Fruit fly (Drosophila melanogaster) whole organism, embryonic: ENCODE results near the gene CG10993.

Source experiments
- Antp ChIP-seq: fragments of 200-800 bp; sonication (Bioruptor generic); optimal IDR thresholded peaks from 3 replicates; lab custom pipeline; 2016; ENCODE audit warnings: missing biosample characterization, missing genetic modification characterization
- Atf6 ChIP-seq: fragments of 200-800 bp; sonication (Bioruptor generic); IDR thresholded peaks from 2 replicates; pipeline ENCODE4 v1.3.6; 2022; ENCODE audit warnings: missing biosample characterization, missing genetic modification characterization
- B-H1 ChIP-seq: fragments of 200-800 bp; sonication (Bioruptor generic); IDR thresholded peaks from 3 replicates; pipeline ENCODE4 v1.3.6; 2022; ENCODE audit warnings: missing biosample characterization, missing genetic modification characterization
- BtbVII ChIP-seq: fragments of 200-800 bp; sonication (Bioruptor generic); optimal IDR thresholded peaks from 3 replicates; lab custom pipeline; 2017; ENCODE audit warnings: missing biosample characterization, mild to moderate bottlenecking, missing genetic modification characterization
- Bteb2 ChIP-seq: fragments of 200-800 bp; sonication (Bioruptor generic); optimal IDR thresholded peaks from 2 replicates; lab custom pipeline; 2016; ENCODE audit warnings: missing biosample characterization, missing genetic modification characterization
- CG11085 ChIP-seq: fragments of 200-800 bp; sonication (Bioruptor generic); IDR thresholded peaks from 2 replicates; pipeline ENCODE4 v1.3.6; 2022; ENCODE audit warnings: missing biosample characterization, missing genetic modification characterization
- CG11456 ChIP-seq: fragments of 200-800 bp; sonication (Bioruptor generic); IDR thresholded peaks from 3 replicates; pipeline ENCODE4 v1.3.6; 2022; ENCODE audit warnings: missing biosample characterization, missing genetic modification characterization
- CG12219 ChIP-seq: fragments of 200-800 bp; sonication (Bioruptor generic); optimal IDR thresholded peaks from 3 replicates; lab custom pipeline; 2018; ENCODE audit warnings: missing biosample characterization, mild to moderate bottlenecking, missing genetic modification characterization
- CG12299 ChIP-seq: fragments of 200-800 bp; sonication (Bioruptor generic); optimal IDR thresholded peaks from 2 replicates; lab custom pipeline; 2018; ENCODE audit warnings: missing biosample characterization, mild to moderate bottlenecking, missing genetic modification characterization
- CG1233 ChIP-seq: fragments of 200-800 bp; sonication (Bioruptor generic); optimal IDR thresholded peaks from 4 replicates; lab custom pipeline; 2018; ENCODE audit warnings: missing biosample characterization, mild to moderate bottlenecking, missing genetic modification characterization
- CG13287 ChIP-seq: fragments of 200-800 bp; sonication (Bioruptor generic); IDR thresholded peaks from 2 replicates; pipeline ENCODE4 v1.3.6; 2022; ENCODE audit warnings: missing biosample characterization, missing genetic modification characterization; ENCODE audit not compliant: partially characterized antibody
- CG14441 ChIP-seq: fragments of 200-800 bp; sonication (Bioruptor generic); IDR thresholded peaks from 2 replicates; pipeline ENCODE4 v1.3.6; 2022; ENCODE audit warnings: missing biosample characterization, missing genetic modification characterization
- CG14667 ChIP-seq: fragments of 200-800 bp; sonication (Bioruptor generic); IDR thresholded peaks from 2 replicates; pipeline ENCODE4 v1.3.6; 2022; ENCODE audit warnings: missing biosample characterization, missing genetic modification characterization
- CG18262 ChIP-seq: fragments of 200-800 bp; optimal IDR thresholded peaks from 3 replicates; lab custom pipeline; 2019; ENCODE audit warnings: missing biosample characterization, mild to moderate bottlenecking, missing genetic modification characterization, moderate library complexity
- CG2875 ChIP-seq: fragments of 200-800 bp; sonication (Bioruptor generic); optimal IDR thresholded peaks from 2 replicates; lab custom pipeline; 2017; ENCODE audit warnings: missing biosample characterization, mild to moderate bottlenecking, missing genetic modification characterization, missing genetic modification reagents
- CG33557 ChIP-seq: fragments of 200-800 bp; sonication (Bioruptor generic); optimal IDR thresholded peaks from 2 replicates; lab custom pipeline; 2019; ENCODE audit warnings: missing biosample characterization, mild to moderate bottlenecking, missing genetic modification characterization, moderate library complexity
- CG3726 ChIP-seq: fragments of 200-800 bp; sonication (Bioruptor generic); IDR thresholded peaks from 3 replicates; pipeline ENCODE4, ENCODE4 v1.3.6; 2022; ENCODE audit warnings: missing biosample characterization, missing genetic modification characterization
- CG4404 ChIP-seq: fragments of 200-800 bp; sonication (Bioruptor generic); IDR thresholded peaks from 2 replicates; pipeline ENCODE4 v1.3.6; 2022; ENCODE audit warnings: missing biosample characterization, missing genetic modification characterization
- CG5245 ChIP-seq: fragments of 200-800 bp; sonication (Bioruptor generic); optimal IDR thresholded peaks from 3 replicates; lab custom pipeline; 2016; ENCODE audit warnings: missing biosample characterization, missing genetic modification characterization
- CG7745 ChIP-seq: fragments of 200-800 bp; sonication (Bioruptor generic); optimal IDR thresholded peaks from 2 replicates; lab custom pipeline; 2018; ENCODE audit warnings: missing biosample characterization, mild to moderate bottlenecking, missing genetic modification characterization, moderate library complexity
- CG8765 ChIP-seq: fragments of 200-800 bp; sonication (Bioruptor generic); IDR thresholded peaks from 2 replicates; pipeline ENCODE4 v1.3.6; 2022; ENCODE audit warnings: missing biosample characterization, missing genetic modification characterization
- Dip2 ChIP-seq: fragments of 200-800 bp; sonication (Bioruptor generic); IDR thresholded peaks from 2 replicates; pipeline ENCODE4 v1.3.6; 2022; ENCODE audit warnings: missing biosample characterization, missing genetic modification characterization
- Dp ChIP-seq: fragments of 200-800 bp; sonication (Bioruptor generic); optimal IDR thresholded peaks from 2 replicates; lab custom pipeline; 2018; ENCODE audit warnings: missing biosample characterization, mild to moderate bottlenecking, missing genetic modification characterization, moderate library complexity
- E2f2 ChIP-seq: fragments of 200-800 bp; sonication (Bioruptor generic); IDR thresholded peaks from 2 replicates; pipeline ENCODE4 v1.3.6; 2022; ENCODE audit warnings: missing biosample characterization, missing genetic modification characterization
- HHEX ChIP-seq: fragments of 200-800 bp; sonication (Bioruptor generic); optimal IDR thresholded peaks from 3 replicates; lab custom pipeline; 2017; ENCODE audit warnings: missing biosample characterization, mild to moderate bottlenecking, missing genetic modification characterization, missing genetic modification reagents
- Hsf ChIP-seq: fragments of 200-800 bp; sonication (Bioruptor generic); optimal IDR thresholded peaks from 3 replicates; lab custom pipeline; 2016; ENCODE audit warnings: missing biosample characterization, missing genetic modification characterization
- Med ChIP-seq: fragments of 200-800 bp; sonication (Bioruptor generic); peaks from one replicate; lab custom pipeline; 2016; ENCODE audit warnings: missing biosample characterization, missing genetic modification characterization, mild to moderate bottlenecking, inconsistent platforms, moderate library complexity
- Nf-YB ChIP-seq: fragments of 200-800 bp; sonication (Bioruptor generic); optimal IDR thresholded peaks from 3 replicates; lab custom pipeline; 2019; ENCODE audit warnings: missing biosample characterization, mild to moderate bottlenecking, missing genetic modification characterization, moderate library complexity
- Trl ChIP-seq, 3 experiments: fragments of >200 bp in 2 of 3; fragments of 200-800 bp in 1 of 3; sonication (Bioruptor generic) in 1 of 3; optimal IDR thresholded peaks; 2 replicates in 1 of 3; 3 replicates in 2 of 3; lab custom pipeline; 2016 to 2017; ENCODE audit warnings: missing biosample characterization in 1 of 3, missing genetic modification characterization in 1 of 3
- bsh ChIP-seq, 2 experiments: fragments of 200-800 bp; sonication (Bioruptor generic); optimal IDR thresholded peaks; 2 replicates each; lab custom pipeline; 2017 to 2018; ENCODE audit warnings: mild to moderate bottlenecking in 2 of 2, missing biosample characterization in 2 of 2, missing genetic modification characterization in 2 of 2, moderate library complexity in 1 of 2
- ewg ChIP-seq: fragments of 200-800 bp; sonication (Bioruptor generic); optimal IDR thresholded peaks from 3 replicates; lab custom pipeline; 2017; ENCODE audit warnings: mild to moderate bottlenecking, missing biosample characterization, missing genetic modification reagents, missing genetic modification characterization
- fd102C ChIP-seq: fragments of 200-800 bp; sonication (Bioruptor generic); optimal IDR thresholded peaks from 2 replicates; lab custom pipeline; 2018; ENCODE audit warnings: missing biosample characterization, mild to moderate bottlenecking, missing genetic modification characterization, moderate library complexity
- gce ChIP-seq: fragments of 200-800 bp; sonication (Bioruptor generic); IDR thresholded peaks from 3 replicates; pipeline ENCODE4 v1.3.6; 2022; ENCODE audit warnings: missing biosample characterization, missing genetic modification characterization
- gcm2 ChIP-seq: fragments of 200-800 bp; sonication (Bioruptor generic); optimal IDR thresholded peaks from 2 replicates; lab custom pipeline; 2016; ENCODE audit warnings: missing biosample characterization, missing genetic modification characterization
- grn ChIP-seq: fragments of 200-800 bp; sonication (Bioruptor generic); optimal IDR thresholded peaks from 3 replicates; lab custom pipeline; 2017; ENCODE audit warnings: missing biosample characterization, missing genetic modification characterization
- hbn ChIP-seq: fragments of 200-800 bp; sonication (Bioruptor generic); IDR thresholded peaks from 2 replicates; pipeline ENCODE4 v1.3.6; 2022; ENCODE audit warnings: missing biosample characterization, missing genetic modification characterization; ENCODE audit not compliant: partially characterized antibody
- her ChIP-seq: fragments of 200-800 bp; sonication (Bioruptor generic); optimal IDR thresholded peaks from 2 replicates; lab custom pipeline; 2016; ENCODE audit warnings: missing biosample characterization, missing genetic modification characterization
- kah ChIP-seq: fragments of 200-800 bp; sonication (Bioruptor generic); optimal IDR thresholded peaks from 2 replicates; lab custom pipeline; 2018; ENCODE audit warnings: missing biosample characterization, mild to moderate bottlenecking, missing genetic modification characterization
- kay ChIP-seq: fragments of 200-800 bp; sonication (Bioruptor generic); optimal IDR thresholded peaks from 2 replicates; lab custom pipeline; 2016; ENCODE audit warnings: missing biosample characterization, missing genetic modification characterization
- knrl ChIP-seq: fragments of 200-800 bp; sonication (Bioruptor generic); IDR thresholded peaks from 3 replicates; pipeline ENCODE4 v1.3.6; 2022; ENCODE audit warnings: missing biosample characterization, missing genetic modification characterization; ENCODE audit not compliant: partially characterized antibody
- lola ChIP-seq, 3 experiments: fragments of >200 bp in 2 of 3; fragments of 200-800 bp in 1 of 3; sonication (Bioruptor generic) in 1 of 3; optimal IDR thresholded peaks; 2 replicates each; lab custom pipeline; 2017 to 2019; ENCODE audit warnings: missing biosample characterization in 3 of 3, missing genetic modification characterization in 3 of 3, mild to moderate bottlenecking in 1 of 3, moderate library complexity in 1 of 3
- nerfin-1 ChIP-seq: fragments of 200-800 bp; sonication (Bioruptor generic); optimal IDR thresholded peaks from 3 replicates; lab custom pipeline; 2019; ENCODE audit warnings: missing biosample characterization, mild to moderate bottlenecking, missing genetic modification characterization, moderate library complexity
- nerfin-2 ChIP-seq: fragments of 200-800 bp; sonication (Bioruptor generic); IDR thresholded peaks from 2 replicates; pipeline ENCODE4 v1.3.6; 2022; ENCODE audit warnings: missing biosample characterization, missing genetic modification characterization; ENCODE audit not compliant: partially characterized antibody
- psq ChIP-seq: fragments of 200-800 bp; sonication (Bioruptor generic); optimal IDR thresholded peaks from 2 replicates; lab custom pipeline; 2017; ENCODE audit warnings: missing biosample characterization, missing genetic modification characterization
- pum ChIP-seq: fragments of 200-800 bp; sonication (Bioruptor generic); optimal IDR thresholded peaks from 2 replicates; lab custom pipeline; 2016; ENCODE audit warnings: missing biosample characterization, missing genetic modification characterization
- tin ChIP-seq: fragments of 200-800 bp; sonication (Bioruptor generic); optimal IDR thresholded peaks from 3 replicates; lab custom pipeline; 2016; ENCODE audit warnings: missing biosample characterization, missing genetic modification characterization
- zen ChIP-seq: fragments of 200-800 bp; sonication (Bioruptor generic); optimal IDR thresholded peaks from 3 replicates; lab custom pipeline; 2018; ENCODE audit warnings: missing biosample characterization, mild to moderate bottlenecking, missing genetic modification characterization, moderate library complexity

The CG10993 gene

DNA sequence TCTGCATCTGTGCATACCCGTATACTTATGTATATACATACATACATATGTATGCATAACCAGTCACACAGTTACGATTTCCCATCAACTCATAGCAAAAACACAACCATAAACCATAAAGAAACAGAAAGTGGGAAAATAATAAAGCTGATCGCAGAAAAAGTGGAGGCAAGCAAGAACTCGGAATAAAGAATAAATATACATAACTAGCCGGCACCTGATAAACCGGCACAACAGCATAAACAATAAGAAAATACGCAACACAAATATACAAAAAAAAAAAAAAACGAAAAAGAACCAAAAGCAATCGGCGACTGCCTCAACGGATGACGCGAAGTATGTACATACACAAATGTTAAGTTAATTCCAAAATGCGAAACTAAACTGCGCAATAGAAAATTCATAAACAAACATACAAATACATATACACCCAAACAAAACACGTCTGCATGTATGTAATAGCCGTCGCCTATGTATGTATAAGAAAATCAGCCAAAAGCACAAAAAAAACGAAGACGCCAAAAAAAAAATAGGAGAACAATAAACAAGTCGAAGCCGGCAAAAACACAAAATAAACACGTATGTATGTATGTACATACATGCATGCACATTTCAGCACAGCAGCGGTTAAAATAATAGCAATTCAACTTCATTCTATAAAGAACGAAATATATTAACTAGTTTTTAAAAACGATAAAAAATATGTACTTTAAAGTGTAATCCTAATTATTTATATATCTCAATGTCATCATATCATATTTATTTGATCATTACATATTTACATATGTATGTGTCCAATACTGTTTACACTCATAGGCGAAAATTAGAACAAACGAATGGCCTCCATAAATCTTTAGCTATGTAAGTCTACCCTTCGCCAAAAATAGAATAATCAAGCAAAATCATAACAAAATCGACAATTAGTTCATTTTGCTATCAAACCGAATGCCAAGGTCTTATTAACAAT, 41.7 kb downstream of the CG10993 start (continued):
- TF ChIP-seq her (no peak), gce (GFP tag; lab: Robert Waterston, UW) (peak; percentile 48; the same call in 1 of the 3 replicates), zen (tag; lab: Kevin White, UChicago) (peak; percentile 22), CG11085 (GFP tag; lab: Robert Waterston, UW) (peak; percentile 39; the same call in 1 of the 2 replicates), CG3726 (GFP tag; lab: Robert Waterston, UW) (peak; percentile 54; the same call in 1 of the 3 replicates), nerfin-2 (GFP tag; lab: Robert Waterston, UW) (no peak), CG14441 (peak; percentile 61), Hsf (GFP tag; lab: Kevin White, UChicago) (peak; percentile 50), lola (GFP tag; optimal IDR thresholded peaks at IDR 0.05; lab: Kevin White, UChicago) (peak in 1 of 3 experiments; percentile 25), E2f2 (GFP tag; lab: Robert Waterston, UW) (peak; percentile 55), Dip2 (GFP tag; lab: Robert Waterston, UW) (no peak), knrl (GFP tag; lab: Robert Waterston, UW) (no peak), Bteb2 (GFP tag; lab: Kevin White, UChicago) (peak; percentile 16), grn (GFP tag; lab: Kevin White, UChicago) (no peak), CG2875 (GFP tag; lab: Kevin White, UChicago) (no peak), Trl (optimal IDR thresholded peaks at IDR 0.05; lab: Kevin White, UChicago) (no peak), Trl (GFP tag; optimal IDR thresholded peaks at IDR 0.05; lab: Kevin White, UChicago) (no peak), CG14667 (peak; percentile 49), CG12299 (tag; lab: Kevin White, UChicago) (no peak), CG18262 (peak; percentile 74), hbn (GFP tag; lab: Robert Waterston, UW) (no peak), kay (peak; percentile 19), Atf6 (GFP tag; lab: Robert Waterston, UW) (peak; percentile 89), fd102C (GFP tag; lab: Kevin White, UChicago) (no peak), CG12219 (GFP tag; lab: Kevin White, UChicago) (peak; percentile 64), psq (GFP tag; lab: Kevin White, UChicago) (peak; percentile 62), Dp (GFP tag; lab: Kevin White, UChicago) (no peak), Med (GFP tag; lab: Kevin White, UChicago) (peak; percentile 43), CG11456 (0 out of 3 replicates have a peak, but pooled peaks have one; percentile 59), pum (GFP tag; lab: Kevin White, UChicago) (no peak), BtbVII (peak; percentile 30), CG13287 (no peak), tin (GFP tag; lab: Kevin White, UChicago) (peak; percentile 8), CG1233 (peak; percentile 29), bsh (GFP tag; optimal IDR thresholded peaks at IDR 0.05; lab: Kevin White, UChicago) (peak in 1 of 2 experiments; percentile 63), CG5245 (GFP tag; lab: Kevin White, UChicago) (no peak), kah (GFP tag; lab: Kevin White, UChicago) (no peak), ewg (GFP tag; lab: Kevin White, UChicago) (no peak), Antp (GFP tag; lab: Kevin White, UChicago) (no peak), HHEX (GFP tag; lab: Kevin White, UChicago) (peak; percentile 54), CG33557 (GFP tag; lab: Kevin White, UChicago) (no peak), gcm2 (peak; percentile 1), CG4404 (GFP tag; lab: Robert Waterston, UW) (peak; percentile 65), CG8765 (GFP tag; lab: Robert Waterston, UW) (no peak), Nf-YB (GFP tag; lab: Kevin White, UChicago) (peak; percentile 60), CG7745 (tag; lab: Kevin White, UChicago) (no peak), B-H1 (GFP tag; lab: Robert Waterston, UW) (peak; percentile 53; the same call in 2 of the 3 replicates), nerfin-1 (tag; lab: Kevin White, UChicago) (peak; percentile 50)
